Fruit fly (Drosophila melanogaster): Measurements from ENCODE around the gene Tsp39D.

Gene Tsp39D

dm6 chr2L:21309058-21309753 lies 35.2 kb upstream of the Tsp39D start (continued):
- TF ChIP-seq kah (GFP tag; optimal IDR thresholded peaks at IDR 0.05) (peak; percentile 40), luna (GFP tag; optimal IDR thresholded peaks at IDR 0.05) (no peak), oc (tag; optimal IDR thresholded peaks at IDR 0.05) (no peak), amos (GFP tag; IDR thresholded peaks at IDR 0.05; ENCODE audit: partially characterized antibody) (peak; percentile 56; the same call in 1 of the 2 replicates), Jarid2 (GFP tag; optimal IDR thresholded peaks at IDR 0.05) (peak; percentile 81), CG11398 (GFP tag; optimal IDR thresholded peaks at IDR 0.05) (no peak), ftz-f1 (GFP tag; optimal IDR thresholded peaks at IDR 0.05) (peak; percentile 80), CG17361 (GFP tag; IDR thresholded peaks at IDR 0.05) (no peak), Dbx (GFP tag; IDR thresholded peaks at IDR 0.05) (peak; percentile 71; the same call in 1 of the 3 replicates), CG2129 (GFP tag; IDR thresholded peaks at IDR 0.05; ENCODE audit: partially characterized antibody) (0 out of 2 replicates have a peak, but pooled peaks have one; percentile 17), CG6175 (GFP tag; IDR thresholded peaks at IDR 0.05) (no peak)

dm6 chr2L:21309754-21310426 lies 34.5 kb upstream of the Tsp39D start, which contains the start of gene Mondo:
Gene Mondo, minus strand, starts transcription at chr2L:21310050.
- TF ChIP-seq luna (GFP tag; optimal IDR thresholded peaks at IDR 0.05) (no peak), Hr3 (GFP tag; optimal IDR thresholded peaks at IDR 0.05) (peak; percentile 59), CG4617 (GFP tag; optimal IDR thresholded peaks at IDR 0.05; ENCODE audit: borderline replicate concordance) (peak; percentile 24), pzg (GFP tag; optimal IDR thresholded peaks at IDR 0.05) (peak; percentile 80), slbo (GFP tag; IDR thresholded peaks at IDR 0.05) (peak; percentile 55), CG18599 (GFP tag; optimal IDR thresholded peaks at IDR 0.05) (no peak), insv (GFP tag; optimal IDR thresholded peaks at IDR 0.05) (no peak), usp (GFP tag; optimal IDR thresholded peaks at IDR 0.05) (no peak), Fer1 (GFP tag; optimal IDR thresholded peaks at IDR 0.05) (no peak), Awh (GFP tag; IDR thresholded peaks at IDR 0.05) (peak; percentile 35), phol (tag; optimal IDR thresholded peaks at IDR 0.05) (peak; percentile 82), tap (tag; optimal IDR thresholded peaks at IDR 0.05) (no peak), Rfx (GFP tag; IDR thresholded peaks at IDR 0.05) (peak; percentile 76), Atf-2 (GFP tag; optimal IDR thresholded peaks at IDR 0.05) (no peak), CG14441 (GFP tag; IDR thresholded peaks at IDR 0.05) (0 out of 2 replicates have a peak, but pooled peaks have one; percentile 13), Trl (optimal IDR thresholded peaks at IDR 0.05) (peak in 1 of 2 experiments; percentile 44), Trl (GFP tag; optimal IDR thresholded peaks at IDR 0.05) (no peak), CG6654 (GFP tag; optimal IDR thresholded peaks at IDR 0.05) (no peak), zf30C (GFP tag; optimal IDR thresholded peaks at IDR 0.05) (no peak), lov (optimal IDR thresholded peaks at IDR 0.05) (no peak), lov (GFP tag; IDR thresholded peaks at IDR 0.05) (no peak), CG15269 (tag; optimal IDR thresholded peaks at IDR 0.05) (peak; percentile 44), Xrp1 (GFP tag; IDR thresholded peaks at IDR 0.05) (peak; percentile 43), oc (tag; optimal IDR thresholded peaks at IDR 0.05) (no peak), CG4404 (GFP tag; IDR thresholded peaks at IDR 0.05) (peak; percentile 50; the same call in 1 of the 2 replicates), CG6854 (GFP tag; optimal IDR thresholded peaks at IDR 0.05) (no peak), Poxn (GFP tag; IDR thresholded peaks at IDR 0.05) (no peak), pum (GFP tag; optimal IDR thresholded peaks at IDR 0.05) (no peak), lola (GFP tag; optimal IDR thresholded peaks at IDR 0.05) (no peak), disco-r (GFP tag; optimal IDR thresholded peaks at IDR 0.05) (no peak), salm (tag; optimal IDR thresholded peaks at IDR 0.05) (no peak), kah (GFP tag; optimal IDR thresholded peaks at IDR 0.05) (no peak), Atf3 (GFP tag; optimal IDR thresholded peaks at IDR 0.05) (no peak), ara (GFP tag; IDR thresholded peaks at IDR 0.05) (no peak; the same call in 1 of the 2 replicates), CG16813 (GFP tag; IDR thresholded peaks at IDR 0.05; ENCODE audit: partially characterized antibody) (no peak), Adf1 (GFP tag; IDR thresholded peaks at IDR 0.05) (0 out of 2 replicates have a peak, but pooled peaks have one; percentile 13), CG4820 (GFP tag; optimal IDR thresholded peaks at IDR 0.05) (no peak), CG16815 (GFP tag; optimal IDR thresholded peaks at IDR 0.05) (peak; percentile 16), gsb-n (tag; optimal IDR thresholded peaks at IDR 0.05) (no peak)

Data from whole organism, embryonic.